Fruit fly (Drosophila melanogaster) whole organism, prepupa: Measurements from ENCODE around the gene CG12241.

Source experiments
- CG34406 ChIP-seq: fragments of 200-800 bp; sonication (Bioruptor generic); optimal IDR thresholded peaks from 3 replicates; lab custom pipeline; 2016; ENCODE audit warnings: missing biosample characterization, missing genetic modification characterization
- CG6808 ChIP-seq: fragments of 200-800 bp; sonication (Bioruptor generic); optimal IDR thresholded peaks from 3 replicates; lab custom pipeline; 2017; ENCODE audit warnings: missing biosample characterization, missing genetic modification characterization, mild to moderate bottlenecking, moderate library complexity, missing genetic modification reagents
- CG6854 ChIP-seq: fragments of 200-800 bp; sonication (Bioruptor generic); optimal IDR thresholded peaks from 2 replicates; lab custom pipeline; 2017; ENCODE audit warnings: missing biosample characterization, mild to moderate bottlenecking, missing genetic modification characterization
- CG7368 ChIP-seq: fragments of 200-800 bp; sonication (Bioruptor generic); optimal IDR thresholded peaks from 3 replicates; lab custom pipeline; 2016; ENCODE audit warnings: missing biosample characterization, missing genetic modification characterization
- Eip93F ChIP-seq: fragments of 200-800 bp; sonication (Bioruptor generic); optimal IDR thresholded peaks from 2 replicates; lab custom pipeline; 2016; ENCODE audit warnings: missing biosample characterization, mild to moderate bottlenecking, missing genetic modification characterization
- Gug ChIP-seq: fragments of 200-800 bp; sonication (Bioruptor generic); IDR thresholded peaks from 2 replicates; pipeline ENCODE4 v1.3.6; 2022; ENCODE audit warnings: missing biosample characterization, missing genetic modification characterization
- Hr38 ChIP-seq: sonication (Bioruptor generic); optimal IDR thresholded peaks from 2 replicates; lab custom pipeline; 2016; ENCODE audit warnings: missing biosample characterization, missing genetic modification characterization
- OdsH ChIP-seq: fragments of 200-800 bp; sonication (Bioruptor generic); optimal IDR thresholded peaks from 3 replicates; lab custom pipeline; 2016; ENCODE audit warnings: missing biosample characterization, missing genetic modification characterization
- achi ChIP-seq: fragments of 200-800 bp; sonication (Bioruptor generic); optimal IDR thresholded peaks from 3 replicates; lab custom pipeline; 2016; ENCODE audit warnings: missing biosample characterization, missing genetic modification characterization
- fd85E ChIP-seq: fragments of 200-800 bp; sonication (Bioruptor generic); optimal IDR thresholded peaks from 3 replicates; lab custom pipeline; 2016; ENCODE audit warnings: missing biosample characterization, missing genetic modification characterization
- fkh ChIP-seq: fragments of 200-800 bp; sonication (Bioruptor generic); optimal IDR thresholded peaks from 3 replicates; lab custom pipeline; 2017; ENCODE audit warnings: missing biosample characterization, mild to moderate bottlenecking, missing genetic modification characterization, moderate library complexity
- vri ChIP-seq: fragments of 200-800 bp; sonication (Bioruptor generic); optimal IDR thresholded peaks from 3 replicates; lab custom pipeline; 2016; ENCODE audit warnings: missing biosample characterization, mild to moderate bottlenecking, missing genetic modification characterization

dm6 chr3R:15243452-15243851, 24.4 kb downstream of the CG12241 start:
- no peak for TF ChIP-seq CG6854 (GFP tag; lab: Kevin White, UChicago)
- no peak for TF ChIP-seq OdsH (GFP tag; lab: Kevin White, UChicago)
- TF ChIP-seq Hr38 (GFP tag; lab: Kevin White, UChicago): no peak
- TF ChIP-seq vri (GFP tag; lab: Kevin White, UChicago): peak; percentile 50
- TF ChIP-seq fd85E (GFP tag; lab: Kevin White, UChicago): no peak
- TF ChIP-seq Eip93F (GFP tag; lab: Kevin White, UChicago): peak; percentile 1
- TF ChIP-seq CG7368 (GFP tag; lab: Kevin White, UChicago): no peak
- TF ChIP-seq achi: no peak
- TF ChIP-seq Gug (GFP tag; lab: Robert Waterston, UW): no peak
- no peak for TF ChIP-seq CG6808 (GFP tag; lab: Kevin White, UChicago)
- TF ChIP-seq fkh: peak; percentile 57
- TF ChIP-seq CG34406: no peak
